Fruit fly (Drosophila melanogaster) whole organism, embryonic: ENCODE measurements around the gene Slimp.

Source experiments
- ATbp ChIP-seq: fragments of 200-800 bp; sonication (Bioruptor generic); optimal IDR thresholded peaks from 2 replicates; lab custom pipeline; 2017; ENCODE audit warnings: missing biosample characterization, mild to moderate bottlenecking, missing genetic modification characterization, missing genetic modification reagents
- Atf6 ChIP-seq: fragments of 200-800 bp; sonication (Bioruptor generic); IDR thresholded peaks from 2 replicates; pipeline ENCODE4 v1.3.6; 2022; ENCODE audit warnings: missing biosample characterization, missing genetic modification characterization
- Awh ChIP-seq: fragments of 200-800 bp; sonication (Bioruptor generic); IDR thresholded peaks from 2 replicates; pipeline ENCODE4, ENCODE4 v1.3.6; 2022; ENCODE audit warnings: missing biosample characterization, missing genetic modification characterization
- Bteb2 ChIP-seq: fragments of 200-800 bp; sonication (Bioruptor generic); optimal IDR thresholded peaks from 2 replicates; lab custom pipeline; 2016; ENCODE audit warnings: missing biosample characterization, missing genetic modification characterization
- CG10321 ChIP-seq: fragments of 200-800 bp; sonication (Bioruptor generic); IDR thresholded peaks from 2 replicates; pipeline ENCODE4 v1.3.6; 2022; ENCODE audit warnings: missing biosample characterization, missing genetic modification characterization
- CG12744 ChIP-seq: fragments of 200-800 bp; sonication (Bioruptor generic); optimal IDR thresholded peaks from 2 replicates; lab custom pipeline; 2016; ENCODE audit warnings: missing biosample characterization, missing genetic modification characterization
- CG15073 ChIP-seq: fragments of 200-800 bp; sonication (Bioruptor generic); optimal IDR thresholded peaks from 2 replicates; lab custom pipeline; 2016; ENCODE audit warnings: missing biosample characterization, missing genetic modification characterization
- CG15696 ChIP-seq: fragments of 200-800 bp; sonication (Bioruptor generic); optimal IDR thresholded peaks from 2 replicates; lab custom pipeline; 2019; ENCODE audit warnings: missing biosample characterization, mild to moderate bottlenecking, missing genetic modification characterization, moderate library complexity
- CG16815 ChIP-seq: fragments of 200-800 bp; sonication (Bioruptor generic); optimal IDR thresholded peaks from 3 replicates; lab custom pipeline; 2017; ENCODE audit warnings: missing biosample characterization, mild to moderate bottlenecking, missing genetic modification characterization
- CG17186 ChIP-seq: fragments of 200-800 bp; sonication (Bioruptor generic); optimal IDR thresholded peaks from 3 replicates; lab custom pipeline; 2017; ENCODE audit warnings: missing biosample characterization, missing genetic modification reagents, missing genetic modification characterization
- CG1792 ChIP-seq: fragments of 200-800 bp; sonication (Bioruptor generic); optimal IDR thresholded peaks from 2 replicates; lab custom pipeline; 2016; ENCODE audit warnings: missing biosample characterization, missing genetic modification characterization
- CG2116 ChIP-seq: fragments of 200-800 bp; sonication (Bioruptor generic); optimal IDR thresholded peaks from 3 replicates; lab custom pipeline; 2018; ENCODE audit warnings: missing biosample characterization, mild to moderate bottlenecking, missing genetic modification characterization
- CG2678 ChIP-seq: fragments of 200-800 bp; sonication (Bioruptor generic); optimal IDR thresholded peaks from 3 replicates; lab custom pipeline; 2019; ENCODE audit warnings: missing biosample characterization, mild to moderate bottlenecking, missing genetic modification characterization, moderate library complexity
- CG31365 ChIP-seq: fragments of 200-800 bp; sonication (Bioruptor generic); optimal IDR thresholded peaks from 2 replicates; lab custom pipeline; 2018; ENCODE audit warnings: missing biosample characterization, mild to moderate bottlenecking, missing genetic modification characterization
- CG3163 ChIP-seq: fragments of 200-800 bp; sonication (Bioruptor generic); optimal IDR thresholded peaks from 3 replicates; lab custom pipeline; 2016; ENCODE audit warnings: missing biosample characterization, missing genetic modification characterization
- CG3838 ChIP-seq: fragments of 200-800 bp; sonication (Bioruptor generic); optimal IDR thresholded peaks from 3 replicates; lab custom pipeline; 2016; ENCODE audit warnings: missing biosample characterization, missing genetic modification characterization
- CG4282 ChIP-seq: fragments of 200-800 bp; sonication (Bioruptor generic); optimal IDR thresholded peaks from 2 replicates; lab custom pipeline; 2016; ENCODE audit warnings: missing biosample characterization, missing genetic modification characterization
- CG4730 ChIP-seq: fragments of 200-800 bp; sonication (Bioruptor generic); IDR thresholded peaks from 2 replicates; pipeline ENCODE4 v1.3.6; 2022; ENCODE audit warnings: missing biosample characterization, missing genetic modification characterization
- CG4820 ChIP-seq: fragments of 200-800 bp; sonication (Bioruptor generic); optimal IDR thresholded peaks from 3 replicates; lab custom pipeline; 2016; ENCODE audit warnings: missing biosample characterization, missing genetic modification characterization
- CG6272 ChIP-seq: fragments of 200-800 bp; sonication (Bioruptor generic); IDR thresholded peaks from 2 replicates; pipeline ENCODE4 v1.3.6; 2022; ENCODE audit warnings: missing biosample characterization, missing genetic modification characterization
- CG6689 ChIP-seq: fragments of 200-800 bp; sonication (Bioruptor generic); IDR thresholded peaks from 2 replicates; pipeline ENCODE4 v1.3.6; 2022; ENCODE audit warnings: missing biosample characterization, missing genetic modification characterization
- CG7372 ChIP-seq: fragments of 200-800 bp; sonication (Bioruptor generic); IDR thresholded peaks from 2 replicates; pipeline ENCODE4 v1.3.6; 2022; ENCODE audit warnings: missing biosample characterization, missing genetic modification characterization
- CG7786 ChIP-seq: fragments of 200-800 bp; sonication (Bioruptor generic); optimal IDR thresholded peaks from 2 replicates; lab custom pipeline; 2016; ENCODE audit warnings: missing biosample characterization, missing genetic modification characterization
- Dip2 ChIP-seq: fragments of 200-800 bp; sonication (Bioruptor generic); IDR thresholded peaks from 2 replicates; pipeline ENCODE4 v1.3.6; 2022; ENCODE audit warnings: missing biosample characterization, missing genetic modification characterization
- Dip3 ChIP-seq: fragments of 200-800 bp; sonication (Bioruptor generic); optimal IDR thresholded peaks from 3 replicates; lab custom pipeline; 2016; ENCODE audit warnings: missing biosample characterization, missing genetic modification characterization
- E2f1 ChIP-seq: fragments of 200-800 bp; sonication (Bioruptor generic); IDR thresholded peaks from 2 replicates; pipeline ENCODE4 v1.3.6; 2022; ENCODE audit warnings: missing biosample characterization, missing genetic modification characterization
- Ets65A ChIP-seq: fragments of 200-800 bp; sonication (Bioruptor generic); peaks from one replicate; lab custom pipeline; 2016; ENCODE audit warnings: missing biosample characterization, missing genetic modification characterization
- H15 ChIP-seq: fragments of 200-800 bp; sonication (Bioruptor generic); IDR thresholded peaks from 3 replicates; pipeline ENCODE4 v1.3.6; 2022; ENCODE audit warnings: missing biosample characterization, missing genetic modification characterization
- Hmx ChIP-seq: fragments of 200-800 bp; sonication (Bioruptor generic); optimal IDR thresholded peaks from 2 replicates; lab custom pipeline; 2016; ENCODE audit warnings: missing biosample characterization, missing genetic modification characterization
- NC2β ChIP-seq: fragments of 200-800 bp; sonication (Bioruptor generic); optimal IDR thresholded peaks from 2 replicates; lab custom pipeline; 2016; ENCODE audit warnings: missing biosample characterization, missing genetic modification characterization
- Sry-β ChIP-seq: fragments of 200-800 bp; sonication (Bioruptor generic); optimal IDR thresholded peaks from 2 replicates; lab custom pipeline; 2018; ENCODE audit warnings: missing biosample characterization, mild to moderate bottlenecking, missing genetic modification characterization, moderate library complexity
- Xrp1 ChIP-seq: fragments of 200-800 bp; sonication (Bioruptor generic); IDR thresholded peaks from 2 replicates; pipeline ENCODE4 v1.3.6; 2022; ENCODE audit warnings: missing biosample characterization, missing genetic modification characterization
- ase ChIP-seq: fragments of 200-800 bp; sonication (Bioruptor generic); IDR thresholded peaks from 3 replicates; pipeline ENCODE4 v1.3.6; 2022; ENCODE audit warnings: missing biosample characterization, missing genetic modification characterization
- az2 ChIP-seq: fragments of 200-800 bp; sonication (Bioruptor generic); optimal IDR thresholded peaks from 3 replicates; lab custom pipeline; 2016; ENCODE audit warnings: missing biosample characterization, missing genetic modification characterization
- bcd ChIP-seq: fragments of 200-800 bp; sonication (Bioruptor generic); optimal IDR thresholded peaks from 2 replicates; lab custom pipeline; 2017; ENCODE audit warnings: missing biosample characterization, mild to moderate bottlenecking, missing genetic modification characterization
- bsh ChIP-seq, 2 experiments: fragments of 200-800 bp; sonication (Bioruptor generic); optimal IDR thresholded peaks; 2 replicates each; lab custom pipeline; 2017 to 2018; ENCODE audit warnings: mild to moderate bottlenecking in 2 of 2, missing biosample characterization in 2 of 2, missing genetic modification characterization in 2 of 2, moderate library complexity in 1 of 2
- croc ChIP-seq: fragments of 200-800 bp; sonication (Bioruptor generic); conservative IDR thresholded peaks from 3 replicates; pipeline ENCODE4 v1.3.6; 2022; ENCODE audit warnings: missing biosample characterization, missing genetic modification characterization
- dan ChIP-seq: fragments of 200-800 bp; sonication (Bioruptor generic); IDR thresholded peaks from 2 replicates; pipeline ENCODE4 v1.3.6; 2022; ENCODE audit warnings: missing biosample characterization, missing genetic modification characterization
- dati ChIP-seq: fragments of 200-800 bp; sonication (Bioruptor generic); IDR thresholded peaks from 2 replicates; pipeline ENCODE4 v1.3.6; 2022; ENCODE audit warnings: missing biosample characterization, missing genetic modification characterization
- dmrt99B ChIP-seq: fragments of 200-800 bp; sonication (Bioruptor generic); optimal IDR thresholded peaks from 2 replicates; lab custom pipeline; 2018; ENCODE audit warnings: missing biosample characterization, mild to moderate bottlenecking, missing genetic modification characterization, moderate library complexity
- dysf ChIP-seq: fragments of 200-800 bp; sonication (Bioruptor generic); IDR thresholded peaks from 3 replicates; pipeline ENCODE4 v1.3.6; 2022; ENCODE audit warnings: missing biosample characterization, missing genetic modification characterization
- grn ChIP-seq: fragments of 200-800 bp; sonication (Bioruptor generic); optimal IDR thresholded peaks from 3 replicates; lab custom pipeline; 2017; ENCODE audit warnings: missing biosample characterization, missing genetic modification characterization
- hkb ChIP-seq, 2 experiments: fragments of 200-800 bp in 1 of 2; fragments of >200 bp in 1 of 2; sonication (Bioruptor generic) in 1 of 2; IDR thresholded peaks in 1 of 2; optimal IDR thresholded peaks in 1 of 2; 2 replicates each; pipeline versions ENCODE4 v1.3.6 to Lab custom; 2017 to 2022; ENCODE audit warnings: missing biosample characterization in 1 of 2, missing genetic modification characterization in 1 of 2
- kah ChIP-seq: fragments of 200-800 bp; sonication (Bioruptor generic); optimal IDR thresholded peaks from 2 replicates; lab custom pipeline; 2018; ENCODE audit warnings: missing biosample characterization, mild to moderate bottlenecking, missing genetic modification characterization
- maf-S ChIP-seq: fragments of 200-800 bp; sonication (Bioruptor generic); optimal IDR thresholded peaks from 2 replicates; lab custom pipeline; 2016; ENCODE audit warnings: missing biosample characterization, missing genetic modification characterization
- pan ChIP-seq, 4 experiments: fragments of >200 bp in 3 of 4; fragments of 200-800 bp in 1 of 4; sonication (Bioruptor generic) in 1 of 4; optimal IDR thresholded peaks in 3 of 4; IDR thresholded peaks in 1 of 4; 2 replicates each; pipeline versions ENCODE4 v1.3.6 to Lab custom; 2017 to 2022; ENCODE audit warnings: missing biosample characterization in 2 of 4, missing genetic modification characterization in 2 of 4, mixed read lengths in 1 of 4
- scrt ChIP-seq: fragments of 200-800 bp; sonication (Bioruptor generic); optimal IDR thresholded peaks from 2 replicates; lab custom pipeline; 2018; ENCODE audit warnings: missing biosample characterization, mild to moderate bottlenecking, missing genetic modification characterization, moderate library complexity
- slou ChIP-seq: fragments of 200-800 bp; sonication (Bioruptor generic); optimal IDR thresholded peaks from 3 replicates; lab custom pipeline; 2016; ENCODE audit warnings: missing biosample characterization, missing genetic modification characterization
- tgo ChIP-seq: fragments of 200-800 bp; sonication (Bioruptor generic); IDR thresholded peaks from 3 replicates; pipeline ENCODE4 v1.3.6; 2022; ENCODE audit warnings: missing biosample characterization, missing genetic modification characterization
- wor ChIP-seq: fragments of 200-800 bp; sonication (Bioruptor generic); IDR thresholded peaks from 2 replicates; pipeline ENCODE4 v1.3.6; 2022; ENCODE audit warnings: missing biosample characterization, missing genetic modification characterization
- yki ChIP-seq: fragments of >200 bp; optimal IDR thresholded peaks from 3 replicates; lab custom pipeline; 2018

The Slimp gene

DNA sequence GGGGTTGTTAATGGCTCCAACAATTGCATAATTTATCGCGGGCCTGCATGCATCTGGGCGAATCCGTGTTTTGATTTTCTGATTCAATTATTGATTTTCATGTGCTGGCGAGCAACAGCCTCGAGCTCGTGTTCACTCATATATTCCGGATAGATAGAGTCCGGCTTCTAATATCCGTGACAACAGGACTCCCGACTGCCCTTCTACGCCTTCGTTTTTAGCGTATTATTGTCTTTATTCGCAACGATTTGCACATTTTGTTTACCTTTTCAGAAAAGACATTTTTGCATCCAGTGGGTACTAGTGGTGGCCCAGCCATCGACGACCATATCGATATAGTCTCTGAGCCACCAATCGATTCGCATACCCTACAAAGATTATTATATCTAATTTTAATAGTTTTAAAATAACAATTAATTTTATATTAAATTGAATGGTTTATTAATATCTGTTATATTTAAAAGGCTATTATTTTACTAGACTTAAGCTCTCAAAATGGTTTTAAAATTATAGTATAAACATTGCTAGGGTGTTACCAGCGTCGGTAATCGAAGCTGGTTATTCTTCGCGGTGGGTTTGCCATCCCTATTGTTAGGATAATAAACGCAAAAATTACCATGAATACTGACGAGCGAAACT lies 12.5 kb upstream of the Slimp start, which contains the start of the genes Myo95E and TBC1d7 (continued):
- TF ChIP-seq hkb (optimal IDR thresholded peaks at IDR 0.05; lab: Kevin White, UChicago) (no peak), hkb (GFP tag; IDR thresholded peaks at IDR 0.05; lab: Robert Waterston, UW) (peak; percentile 92), pan (optimal IDR thresholded peaks at IDR 0.05; lab: Kevin White, UChicago) (peak in 1 of 2 experiments; percentile 36), pan (GFP tag; optimal IDR thresholded peaks at IDR 0.05 in 1 of 2, IDR thresholded peaks at IDR 0.05 in 1 of 2) (peak in 1 of 2 experiments; percentile 96), CG3838 (peak; percentile 28), CG15073 (GFP tag; lab: Kevin White, UChicago) (peak; percentile 28), Dip2 (GFP tag; lab: Robert Waterston, UW) (no peak), CG4820 (peak; percentile 82), slou (peak; percentile 60), CG7372 (GFP tag; lab: Robert Waterston, UW) (peak; percentile 90), bsh (GFP tag; optimal IDR thresholded peaks at IDR 0.05; lab: Kevin White, UChicago) (peak; percentile 23 to 89), CG6272 (GFP tag; lab: Robert Waterston, UW) (peak; percentile 96), wor (GFP tag; lab: Robert Waterston, UW) (peak; percentile 82), dan (GFP tag; lab: Robert Waterston, UW) (peak; percentile 68), CG4730 (GFP tag; lab: Robert Waterston, UW) (peak; percentile 93), bcd (peak; percentile 88), NC2β (GFP tag; lab: Kevin White, UChicago) (no peak), maf-S (GFP tag; lab: Kevin White, UChicago) (peak; percentile 17), CG15696 (peak; percentile 71), CG6689 (GFP tag; lab: Robert Waterston, UW) (peak; percentile 97), ATbp (GFP tag; lab: Kevin White, UChicago) (no peak), Awh (GFP tag; lab: Robert Waterston, UW) (peak; percentile 92), CG7786 (peak; percentile 15), croc (GFP tag; lab: Robert Waterston, UW) (peak; percentile 93), kah (GFP tag; lab: Kevin White, UChicago) (peak; percentile 47), tgo (GFP tag; lab: Robert Waterston, UW) (peak; percentile 97), CG10321 (peak; percentile 69), E2f1 (GFP tag; lab: Robert Waterston, UW) (peak; percentile 93), dysf (peak; percentile 95), scrt (GFP tag; lab: Kevin White, UChicago) (peak; percentile 68), CG1792 (GFP tag; lab: Kevin White, UChicago) (no peak), CG17186 (GFP tag; lab: Kevin White, UChicago) (peak; percentile 42), CG31365 (tag; lab: Kevin White, UChicago) (no peak), CG16815 (GFP tag; lab: Kevin White, UChicago) (peak; percentile 79), CG12744 (no peak), Xrp1 (GFP tag; lab: Robert Waterston, UW) (peak; percentile 96), yki (lab: Kevin White, UChicago) (no peak), Ets65A (peak; percentile 77), dati (GFP tag; lab: Robert Waterston, UW) (peak; percentile 50), Dip3 (peak; percentile 54), ase (GFP tag; lab: Robert Waterston, UW) (peak; percentile 75), Atf6 (peak; percentile 96), H15 (GFP tag; lab: Robert Waterston, UW) (peak; percentile 93), Sry-β (GFP tag; lab: Kevin White, UChicago) (peak; percentile 64), dmrt99B (no peak), CG4282 (no peak), grn (GFP tag; lab: Kevin White, UChicago) (no peak), CG2116 (peak; percentile 80), Bteb2 (GFP tag; lab: Kevin White, UChicago) (no peak), az2 (peak; percentile 87), Hmx (GFP tag; lab: Kevin White, UChicago) (no peak), CG3163 (GFP tag; lab: Kevin White, UChicago) (no peak), CG2678 (tag; lab: Kevin White, UChicago) (peak; percentile 92)
